Fruit fly (Drosophila melanogaster) whole organism, embryonic: ENCODE data around the gene bmm.

Experiments
- Blimp-1 ChIP-seq: fragments of 200-800 bp; sonication (Bioruptor generic); optimal IDR thresholded peaks from 3 replicates; lab custom pipeline; 2018; ENCODE audit warnings: missing biosample characterization, missing genetic modification characterization, mild to moderate bottlenecking, moderate library complexity, missing genetic modification reagents
- CG10565 ChIP-seq: fragments of 200-800 bp; sonication (Bioruptor generic); optimal IDR thresholded peaks from 3 replicates; lab custom pipeline; 2016; ENCODE audit warnings: missing biosample characterization, mild to moderate bottlenecking, missing genetic modification characterization
- CG11696 ChIP-seq: fragments of 200-800 bp; sonication (Bioruptor generic); IDR thresholded peaks from 2 replicates; pipeline ENCODE4 v1.3.6; 2022; ENCODE audit warnings: missing biosample characterization, missing genetic modification characterization
- CG13287 ChIP-seq: fragments of 200-800 bp; sonication (Bioruptor generic); IDR thresholded peaks from 2 replicates; pipeline ENCODE4 v1.3.6; 2022; ENCODE audit warnings: missing biosample characterization, missing genetic modification characterization; ENCODE audit not compliant: partially characterized antibody
- CG17385 ChIP-seq: fragments of 200-800 bp; sonication (Bioruptor generic); optimal IDR thresholded peaks from 3 replicates; lab custom pipeline; 2018; ENCODE audit warnings: missing biosample characterization, mild to moderate bottlenecking, missing genetic modification characterization
- CG2129 ChIP-seq: fragments of 200-800 bp; sonication (Bioruptor generic); IDR thresholded peaks from 2 replicates; pipeline ENCODE4 v1.3.6; 2022; ENCODE audit warnings: missing biosample characterization, missing genetic modification characterization; ENCODE audit not compliant: partially characterized antibody
- CG4360 ChIP-seq: fragments of 200-800 bp; sonication (Bioruptor generic); IDR thresholded peaks from 2 replicates; pipeline ENCODE4 v1.3.6; 2022; ENCODE audit warnings: missing biosample characterization, missing genetic modification characterization
- CG4404 ChIP-seq: fragments of 200-800 bp; sonication (Bioruptor generic); IDR thresholded peaks from 2 replicates; pipeline ENCODE4 v1.3.6; 2022; ENCODE audit warnings: missing biosample characterization, missing genetic modification characterization
- CG9609 ChIP-seq: fragments of 200-800 bp; sonication (Bioruptor generic); optimal IDR thresholded peaks from 3 replicates; lab custom pipeline; 2016; ENCODE audit warnings: missing biosample characterization, missing genetic modification characterization
- CHES-1-like ChIP-seq: fragments of 200-800 bp; sonication (Bioruptor generic); optimal IDR thresholded peaks from 2 replicates; lab custom pipeline; 2016; ENCODE audit warnings: missing biosample characterization, missing genetic modification characterization
- Dfd ChIP-seq, 2 experiments: fragments of >200 bp; optimal IDR thresholded peaks; 2 replicates each; lab custom pipeline; 2017; ENCODE audit warnings: missing biosample characterization in 2 of 2, missing genetic modification characterization in 2 of 2
- Hr3 ChIP-seq: fragments of 200-800 bp; sonication (Bioruptor generic); optimal IDR thresholded peaks from 3 replicates; lab custom pipeline; 2016; ENCODE audit warnings: missing biosample characterization, missing genetic modification characterization
- Hr39 ChIP-seq: fragments of >200 bp; optimal IDR thresholded peaks from 2 replicates; lab custom pipeline; 2017
- Hr78 ChIP-seq, 2 experiments: fragments of 200-800 bp in 1 of 2; fragments of >200 bp in 1 of 2; sonication (Bioruptor generic) in 1 of 2; optimal IDR thresholded peaks; 2 replicates each; lab custom pipeline; 2017 to 2019; ENCODE audit warnings: missing biosample characterization in 2 of 2, missing genetic modification characterization in 2 of 2, mild to moderate bottlenecking in 1 of 2, moderate library complexity in 1 of 2
- Med ChIP-seq: fragments of 200-800 bp; sonication (Bioruptor generic); peaks from one replicate; lab custom pipeline; 2016; ENCODE audit warnings: missing biosample characterization, missing genetic modification characterization, mild to moderate bottlenecking, inconsistent platforms, moderate library complexity
- Meics ChIP-seq: fragments of 200-800 bp; sonication (Bioruptor generic); optimal IDR thresholded peaks from 2 replicates; lab custom pipeline; 2017; ENCODE audit warnings: missing biosample characterization, mild to moderate bottlenecking, missing genetic modification characterization
- Opbp ChIP-seq: fragments of 200-800 bp; sonication (Bioruptor generic); IDR thresholded peaks from 3 replicates; pipeline ENCODE4 v1.3.6; 2022; ENCODE audit warnings: missing biosample characterization, missing genetic modification characterization; ENCODE audit not compliant: partially characterized antibody
- Optix ChIP-seq: fragments of 200-800 bp; sonication (Bioruptor generic); IDR thresholded peaks from 3 replicates; pipeline ENCODE4 v1.3.6; 2022; ENCODE audit warnings: missing biosample characterization, missing genetic modification characterization
- Pdp1 ChIP-seq, 2 experiments: fragments of 200-800 bp; sonication (Bioruptor generic); optimal IDR thresholded peaks; 3 replicates each; lab custom pipeline; 2016; ENCODE audit warnings: missing biosample characterization in 2 of 2, missing genetic modification characterization in 2 of 2, mild to moderate bottlenecking in 1 of 2, moderate library complexity in 1 of 2
- Scr ChIP-seq: fragments of 200-800 bp; sonication (Bioruptor generic); IDR thresholded peaks from 2 replicates; pipeline ENCODE4 v1.3.6; 2022; ENCODE audit warnings: missing biosample characterization, missing genetic modification characterization; ENCODE audit not compliant: partially characterized antibody
- bab2 ChIP-seq: fragments of 200-800 bp; sonication (Bioruptor generic); optimal IDR thresholded peaks from 2 replicates; lab custom pipeline; 2016; ENCODE audit warnings: missing biosample characterization, missing genetic modification characterization
- chinmo ChIP-seq: fragments of 200-800 bp; sonication (Bioruptor generic); IDR thresholded peaks from 4 replicates; pipeline ENCODE4 v1.3.6; 2022; ENCODE audit warnings: missing biosample characterization, missing genetic modification characterization; ENCODE audit not compliant: partially characterized antibody
- ci ChIP-seq: fragments of 200-800 bp; sonication (Bioruptor generic); IDR thresholded peaks from 3 replicates; pipeline ENCODE4 v1.3.6; 2022; ENCODE audit warnings: missing biosample characterization, missing genetic modification characterization
- crol ChIP-seq: fragments of 200-800 bp; sonication (Bioruptor generic); IDR thresholded peaks from 2 replicates; pipeline ENCODE4 v1.3.6; 2022; ENCODE audit warnings: missing biosample characterization, missing genetic modification characterization
- cwo ChIP-seq: fragments of 200-800 bp; sonication (Bioruptor generic); optimal IDR thresholded peaks from 3 replicates; lab custom pipeline; 2017; ENCODE audit warnings: missing biosample characterization, missing genetic modification characterization, mild to moderate bottlenecking, moderate library complexity, missing genetic modification reagents
- hb ChIP-seq: fragments of 200-800 bp; sonication (Bioruptor generic); IDR thresholded peaks from 3 replicates; pipeline ENCODE4 v1.3.6; 2022; ENCODE audit warnings: missing biosample characterization, missing genetic modification characterization; ENCODE audit not compliant: partially characterized antibody
- her ChIP-seq: fragments of 200-800 bp; sonication (Bioruptor generic); optimal IDR thresholded peaks from 2 replicates; lab custom pipeline; 2016; ENCODE audit warnings: missing biosample characterization, missing genetic modification characterization
- kni ChIP-seq: fragments of 200-800 bp; sonication (Bioruptor generic); optimal IDR thresholded peaks from 3 replicates; lab custom pipeline; 2017; ENCODE audit warnings: mild to moderate bottlenecking, missing biosample characterization, missing genetic modification reagents, missing genetic modification characterization
- lov ChIP-seq, 2 experiments: fragments of 200-800 bp in 1 of 2; fragments of >200 bp in 1 of 2; sonication (Bioruptor generic) in 1 of 2; IDR thresholded peaks in 1 of 2; optimal IDR thresholded peaks in 1 of 2; 2 replicates in 1 of 2; 3 replicates in 1 of 2; pipeline versions ENCODE4 v1.3.6 to Lab custom; 2017 to 2022; ENCODE audit warnings: missing biosample characterization in 1 of 2, missing genetic modification characterization in 1 of 2
- pum ChIP-seq: fragments of 200-800 bp; sonication (Bioruptor generic); optimal IDR thresholded peaks from 2 replicates; lab custom pipeline; 2016; ENCODE audit warnings: missing biosample characterization, missing genetic modification characterization
- sima ChIP-seq: fragments of 200-800 bp; sonication (Bioruptor generic); optimal IDR thresholded peaks from 2 replicates; lab custom pipeline; 2016; ENCODE audit warnings: missing biosample characterization, missing genetic modification characterization
- slou ChIP-seq: fragments of 200-800 bp; sonication (Bioruptor generic); optimal IDR thresholded peaks from 3 replicates; lab custom pipeline; 2016; ENCODE audit warnings: missing biosample characterization, missing genetic modification characterization
- sqz ChIP-seq: fragments of 200-800 bp; sonication (Bioruptor generic); optimal IDR thresholded peaks from 3 replicates; lab custom pipeline; 2018; ENCODE audit warnings: missing biosample characterization, mild to moderate bottlenecking, missing genetic modification characterization
- vvl ChIP-seq: fragments of 200-800 bp; sonication (Bioruptor generic); IDR thresholded peaks from 2 replicates; pipeline ENCODE4 v1.3.6; 2022; ENCODE audit warnings: missing biosample characterization, missing genetic modification characterization
- z ChIP-seq: fragments of 200-800 bp; sonication (Bioruptor generic); IDR thresholded peaks from 3 replicates; pipeline ENCODE4 v1.3.6; 2022; ENCODE audit warnings: missing biosample characterization, missing genetic modification characterization
- zfh1 ChIP-seq: fragments of 200-800 bp; sonication (Bioruptor generic); IDR thresholded peaks from 3 replicates; pipeline ENCODE4 v1.3.6; 2022; ENCODE audit warnings: missing biosample characterization, missing genetic modification characterization
- zfh2 ChIP-seq: fragments of 200-800 bp; sonication (Bioruptor generic); optimal IDR thresholded peaks from 2 replicates; lab custom pipeline; 2016; ENCODE audit warnings: missing biosample characterization, missing genetic modification characterization

The bmm gene

DNA sequence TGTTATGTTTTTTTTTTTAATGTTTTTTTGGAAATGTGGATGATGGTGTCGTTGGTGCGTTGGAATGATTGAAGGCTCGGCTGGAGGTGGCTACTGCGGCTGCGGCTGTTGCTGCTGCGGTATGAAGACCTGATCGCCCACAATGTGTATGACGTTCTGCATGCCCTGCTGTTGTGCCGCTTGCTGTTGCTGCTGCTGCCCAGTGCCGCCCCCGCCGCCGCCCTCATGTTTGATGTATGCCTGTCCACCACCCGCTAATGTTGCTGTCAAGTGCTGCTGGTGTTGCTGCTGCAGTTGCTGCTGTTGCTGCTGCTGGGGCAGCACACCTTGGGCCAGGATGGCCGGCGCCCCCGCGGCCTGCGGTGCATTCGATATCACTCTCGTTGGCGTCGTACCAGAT lies 33.4 kb downstream of the bmm start:
- TF ChIP-seq crol (GFP tag; lab: Robert Waterston, UW) (0 out of 2 replicates have a peak, but pooled peaks have one; percentile 29), CG4404 (GFP tag; lab: Robert Waterston, UW) (no peak), CG9609 (GFP tag; lab: Kevin White, UChicago) (no peak), Med (GFP tag; lab: Kevin White, UChicago) (peak; percentile 72), Hr3 (GFP tag; lab: Kevin White, UChicago) (no peak), Opbp (GFP tag; lab: Robert Waterston, UW) (0 out of 3 replicates have a peak, but pooled peaks have one; percentile 3), Pdp1 (GFP tag; optimal IDR thresholded peaks at IDR 0.05; lab: Kevin White, UChicago) (no peak), hb (0 out of 3 replicates have a peak, but pooled peaks have one; percentile 21), Dfd (GFP tag; optimal IDR thresholded peaks at IDR 0.05; lab: Kevin White, UChicago) (peak in 1 of 2 experiments; percentile 64), Hr39 (lab: Kevin White, UChicago) (peak; percentile 26), Optix (GFP tag; lab: Robert Waterston, UW) (no peak), lov (optimal IDR thresholded peaks at IDR 0.05; lab: Kevin White, UChicago) (no peak), lov (GFP tag; IDR thresholded peaks at IDR 0.05; lab: Robert Waterston, UW) (0 out of 3 replicates have a peak, but pooled peaks have one; percentile 31)

DNA sequence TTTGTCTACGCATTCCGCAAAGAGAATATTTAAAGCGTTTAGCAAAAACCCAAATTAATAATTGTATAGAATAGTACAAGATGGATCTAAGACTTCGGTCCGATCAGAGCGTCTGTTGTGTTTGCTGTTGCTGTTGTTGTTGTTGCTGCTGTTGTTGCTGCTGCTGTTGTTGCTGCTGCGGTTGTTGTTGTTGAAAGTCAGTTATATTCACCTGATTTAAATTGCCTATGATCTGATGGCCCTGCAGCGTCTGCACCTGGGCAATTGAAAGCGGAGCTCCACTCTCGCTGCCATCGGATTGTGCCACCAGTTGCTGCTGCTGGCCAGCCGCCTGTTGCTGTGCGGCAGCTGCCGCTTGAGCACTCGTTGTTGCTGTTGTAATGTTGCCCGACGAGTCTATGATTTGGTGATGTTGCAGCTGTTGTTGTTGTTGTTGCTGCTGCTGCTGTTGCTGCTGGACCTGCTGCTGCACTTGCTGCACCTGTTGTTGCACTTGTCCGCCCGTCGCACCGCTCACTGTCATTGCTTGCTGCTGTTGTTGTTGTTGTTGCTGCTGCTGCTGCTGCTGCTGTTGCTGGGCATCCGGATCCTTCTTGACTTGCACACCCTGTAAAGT lies 35.0 kb downstream of the bmm start:
- TF ChIP-seq Scr: 0 out of 2 replicates have a peak, but pooled peaks have one; percentile 13
- TF ChIP-seq Dfd (GFP tag; optimal IDR thresholded peaks at IDR 0.05; lab: Kevin White, UChicago): peak in 1 of 2 experiments; percentile 20
- TF ChIP-seq CG4404 (GFP tag; lab: Robert Waterston, UW): no peak
- 0 out of 3 replicates have a peak, but pooled peaks have one; percentile 30 for TF ChIP-seq zfh1 (GFP tag; lab: Robert Waterston, UW)
- peak; percentile 69 for TF ChIP-seq Med (GFP tag; lab: Kevin White, UChicago)
- TF ChIP-seq CG11696 (GFP tag; lab: Robert Waterston, UW): no peak
- peak; percentile 72 for TF ChIP-seq CG4360 (GFP tag; lab: Robert Waterston, UW)

DNA sequence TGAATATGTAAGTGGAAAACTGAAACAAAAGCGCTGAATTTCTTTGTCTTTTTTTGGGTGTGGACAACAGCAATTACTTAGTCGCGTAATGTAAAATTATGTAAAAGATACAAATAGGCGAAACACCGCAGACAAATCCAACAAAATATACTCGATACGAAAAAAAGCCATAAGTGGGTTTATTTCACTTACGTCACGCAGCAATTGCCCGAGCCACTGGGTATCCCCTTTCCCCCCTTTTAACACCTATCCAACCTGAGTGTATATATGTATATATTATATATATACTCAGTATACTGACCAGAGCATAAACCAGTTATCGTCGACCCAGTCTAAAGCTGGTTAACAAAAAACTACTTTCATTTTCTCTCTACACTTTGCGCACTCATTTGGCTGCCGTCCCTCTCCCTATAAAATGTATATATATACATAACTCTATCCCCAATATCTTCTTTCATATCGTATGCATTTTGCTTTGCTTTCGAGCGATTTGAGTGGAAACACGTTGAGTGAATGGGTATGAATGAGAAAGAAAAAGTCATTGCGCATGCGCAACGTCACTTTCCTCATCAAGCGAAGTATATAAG lies 43.0 kb downstream of the bmm start:
- no peak for TF ChIP-seq her (GFP tag; lab: Kevin White, UChicago)
- TF ChIP-seq kni (GFP tag; lab: Kevin White, UChicago): peak; percentile 92
- TF ChIP-seq Pdp1 (GFP tag; optimal IDR thresholded peaks at IDR 0.05; lab: Kevin White, UChicago): peak in 1 of 2 experiments; percentile 75
- TF ChIP-seq CG17385 (GFP tag; lab: Kevin White, UChicago): no peak
- no peak for TF ChIP-seq CG10565 (GFP tag; lab: Kevin White, UChicago)
- TF ChIP-seq vvl: peak; percentile 67; the same call in 1 of the 2 replicates
- no peak for TF ChIP-seq Meics
- peak; percentile 64; the same call in 1 of the 2 replicates for TF ChIP-seq crol (GFP tag; lab: Robert Waterston, UW)
- no peak for TF ChIP-seq cwo (GFP tag; lab: Kevin White, UChicago)
- 0 out of 4 replicates have a peak, but pooled peaks have one; percentile 50 for TF ChIP-seq chinmo (GFP tag; lab: Robert Waterston, UW)
- TF ChIP-seq bab2 (GFP tag; lab: Kevin White, UChicago): no peak
- TF ChIP-seq pum (GFP tag; lab: Kevin White, UChicago): no peak
- TF ChIP-seq z (GFP tag; lab: Robert Waterston, UW): peak; percentile 92
- TF ChIP-seq Blimp-1 (GFP tag; lab: Kevin White, UChicago): peak; percentile 98
- TF ChIP-seq sqz (GFP tag; lab: Kevin White, UChicago): peak; percentile 19
- TF ChIP-seq zfh2 (GFP tag; lab: Kevin White, UChicago): no peak

DNA sequence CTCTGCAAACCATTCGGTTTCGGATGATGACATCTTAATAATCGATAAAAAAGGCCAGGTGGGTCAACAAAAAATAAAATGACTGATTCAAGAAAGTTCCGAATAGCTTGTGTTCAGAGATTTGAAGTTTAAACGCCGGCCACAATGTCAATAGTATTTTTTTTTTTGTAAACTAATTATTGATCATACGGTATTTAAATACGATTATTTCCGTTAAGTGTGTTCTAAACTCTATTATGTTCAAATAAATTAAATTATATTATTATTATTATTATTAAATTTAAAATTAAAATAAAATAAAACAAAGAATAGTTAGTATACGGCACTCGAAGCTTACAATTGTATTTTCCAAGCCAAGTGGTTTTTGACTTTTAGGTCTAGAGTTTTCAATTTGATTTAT lies 52.8 kb downstream of the bmm start, which contains the start of gene CG13471:
Gene CG13471, minus strand, starts transcription at position 101 of the 400 bp plus-strand sequence.
- TF ChIP-seq CG13287 (GFP tag; lab: Robert Waterston, UW): no peak
- no peak for TF ChIP-seq CHES-1-like (GFP tag; lab: Kevin White, UChicago)
- TF ChIP-seq CG2129 (GFP tag; lab: Robert Waterston, UW): no peak
- no peak for TF ChIP-seq ci (GFP tag; lab: Robert Waterston, UW)
- TF ChIP-seq sima (GFP tag; lab: Kevin White, UChicago): no peak
- no peak for TF ChIP-seq slou (GFP tag; lab: Kevin White, UChicago)
- TF ChIP-seq Hr78 (GFP tag; optimal IDR thresholded peaks at IDR 0.05; lab: Kevin White, UChicago): no peak
